Worm (Caenorhabditis elegans): Measurements from ENCODE around the gene daf-2.

The daf-2 gene

ce11 chrIII:3035977-3036376, 4.7 kb downstream of the daf-2 start (continued):
- peak; percentile 85 for TF ChIP-seq lin-39 (tag; optimal IDR thresholded peaks at IDR 0.05)
- no peak for TF ChIP-seq lsy-12 (tag; optimal IDR thresholded peaks at IDR 0.05)
- peak; percentile 68 for TF ChIP-seq nhr-25 (tag; optimal IDR thresholded peaks at IDR 0.05)
- no peak for TF ChIP-seq nhr-23 (tag; optimal IDR thresholded peaks at IDR 0.05)
- no peak for TF ChIP-seq fos-1 (tag; optimal IDR thresholded peaks at IDR 0.05)
- TF ChIP-seq nhr-11 (tag; optimal IDR thresholded peaks at IDR 0.05): no peak

ce11 chrIII:3034458-3034857, 6.2 kb downstream of the daf-2 start:
- no peak for TF ChIP-seq mml-1 (tag; optimal IDR thresholded peaks at IDR 0.05)
- peak; percentile 67 for TF ChIP-seq elt-2 (tag; optimal IDR thresholded peaks at IDR 0.05)
- TF ChIP-seq nfya-1 (tag; optimal IDR thresholded peaks at IDR 0.05; ENCODE audit: insufficient read depth): peak; percentile 11
- peak; percentile 32 for TF ChIP-seq pha-4 (tag; optimal IDR thresholded peaks at IDR 0.05)

DNA sequence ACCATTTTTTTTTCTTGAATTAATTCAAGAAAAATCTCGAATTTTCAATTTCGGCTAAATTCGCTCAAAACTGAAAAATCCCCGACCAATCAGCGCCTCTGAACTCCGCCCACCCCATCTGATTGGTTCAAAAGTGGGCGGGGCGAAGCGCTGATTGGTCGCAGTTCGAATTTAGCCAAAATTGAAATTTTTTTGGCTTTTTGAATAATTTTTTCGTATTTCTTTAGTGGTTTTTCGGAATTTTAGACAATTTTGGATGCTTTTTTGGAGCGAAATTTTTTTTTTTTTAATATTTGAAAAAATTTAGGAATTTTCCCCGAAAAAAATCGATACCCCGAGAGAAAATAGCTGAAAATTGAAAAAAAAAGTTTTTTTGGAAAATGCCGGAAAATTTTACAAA, 6.7 kb downstream of the daf-2 start:
- TF ChIP-seq ztf-4 (tag; optimal IDR thresholded peaks at IDR 0.05): no peak
- TF ChIP-seq egl-27 (tag; optimal IDR thresholded peaks at IDR 0.05): no peak
- TF ChIP-seq lsy-12 (tag; optimal IDR thresholded peaks at IDR 0.05): no peak
- TF ChIP-seq daf-12 (tag; optimal IDR thresholded peaks at IDR 0.05): no peak
- TF ChIP-seq eor-1 (tag; optimal IDR thresholded peaks at IDR 0.05): no peak
- no peak for TF ChIP-seq mdl-1 (tag; optimal IDR thresholded peaks at IDR 0.05)
- no peak for TF ChIP-seq lin-39 (tag; optimal IDR thresholded peaks at IDR 0.05)
- no peak for TF ChIP-seq nfya-1 (tag; optimal IDR thresholded peaks at IDR 0.05; ENCODE audit: insufficient read depth)

DNA sequence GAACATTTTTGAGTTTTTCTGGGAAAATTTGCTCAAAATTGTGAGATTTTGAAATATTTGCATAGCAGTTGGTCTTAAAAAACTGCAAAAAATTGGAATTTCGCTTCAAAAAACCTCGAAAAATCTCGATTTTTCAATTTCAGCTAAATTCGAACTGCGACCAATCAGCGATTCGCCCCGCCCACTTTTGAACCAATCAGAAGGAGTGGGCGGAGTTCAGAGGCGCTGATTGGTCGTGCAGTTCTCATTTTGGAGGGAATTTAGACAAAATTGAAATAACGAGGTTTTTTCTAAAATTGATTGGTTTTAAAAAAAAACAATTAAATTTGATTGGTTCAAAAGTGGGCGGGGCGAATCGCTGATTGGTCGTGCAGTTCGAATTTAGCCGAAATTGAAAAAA, 7.1 kb downstream of the daf-2 start:
- TF ChIP-seq fos-1 (tag; optimal IDR thresholded peaks at IDR 0.05): no peak
- no peak for TF ChIP-seq nhr-43 (tag; optimal IDR thresholded peaks at IDR 0.05; ENCODE audit: poor library complexity, severe bottlenecking)
- TF ChIP-seq nfya-1 (tag; optimal IDR thresholded peaks at IDR 0.05; ENCODE audit: insufficient read depth): peak; percentile 70
- no peak for TF ChIP-seq lin-15B (tag; optimal IDR thresholded peaks at IDR 0.05)
- TF ChIP-seq nhr-23 (tag; optimal IDR thresholded peaks at IDR 0.05): no peak

DNA sequence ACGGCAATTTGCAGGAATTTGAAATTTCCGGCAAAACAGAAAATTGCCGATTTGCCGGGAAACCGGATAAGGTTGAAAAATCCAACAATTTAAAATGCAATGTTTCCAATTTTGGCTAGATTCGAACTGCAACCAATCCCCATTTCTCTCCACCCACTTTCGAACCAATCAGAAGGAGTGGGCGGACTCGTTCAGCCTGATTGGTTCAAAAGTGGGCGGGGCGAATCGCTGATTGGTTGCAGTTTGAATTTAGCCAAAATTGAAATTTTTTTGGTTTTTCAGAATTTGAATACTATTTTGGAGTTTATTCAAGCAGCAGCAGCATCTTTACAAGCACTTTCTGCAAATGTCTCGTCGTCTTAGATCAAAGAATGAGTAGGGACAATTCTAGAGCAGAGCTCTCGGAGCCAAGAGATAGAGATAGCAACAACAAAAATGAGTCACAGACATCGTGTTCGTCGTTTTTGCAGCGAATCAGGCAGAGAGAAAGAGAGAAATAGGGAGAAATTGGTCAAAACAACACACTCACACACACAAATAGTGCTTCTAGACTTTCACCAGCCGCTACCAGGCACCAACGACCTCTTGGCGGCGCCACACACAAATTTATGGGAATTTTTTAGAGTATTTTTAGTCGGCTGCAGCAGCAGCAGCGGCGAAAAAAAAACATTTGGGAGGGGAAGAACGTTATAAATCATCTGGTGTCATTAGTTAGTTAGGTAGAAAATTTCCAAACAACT, 9.5 kb downstream of the daf-2 start:
- TF ChIP-seq lin-39 (tag; optimal IDR thresholded peaks at IDR 0.05): peak; percentile 49
- TF ChIP-seq sea-2 (GFP tag; optimal IDR thresholded peaks at IDR 0.05): no peak
- TF ChIP-seq mdl-1 (tag; optimal IDR thresholded peaks at IDR 0.05): no peak
- peak; percentile 93 for TF ChIP-seq nfya-1 (tag; optimal IDR thresholded peaks at IDR 0.05; ENCODE audit: insufficient read depth)
- peak; percentile 48 for TF ChIP-seq egl-5 (tag; optimal IDR thresholded peaks at IDR 0.05)
- TF ChIP-seq elt-3 (tag; optimal IDR thresholded peaks at IDR 0.05): no peak
- TF ChIP-seq hmg-11 (tag; optimal IDR thresholded peaks at IDR 0.05): peak; percentile 38
- no peak for TF ChIP-seq ceh-28 (tag; optimal IDR thresholded peaks at IDR 0.05)
- no peak for TF ChIP-seq tbx-2 (tag; optimal IDR thresholded peaks at IDR 0.05)
- no peak for TF ChIP-seq mml-1 (tag; optimal IDR thresholded peaks at IDR 0.05)

DNA sequence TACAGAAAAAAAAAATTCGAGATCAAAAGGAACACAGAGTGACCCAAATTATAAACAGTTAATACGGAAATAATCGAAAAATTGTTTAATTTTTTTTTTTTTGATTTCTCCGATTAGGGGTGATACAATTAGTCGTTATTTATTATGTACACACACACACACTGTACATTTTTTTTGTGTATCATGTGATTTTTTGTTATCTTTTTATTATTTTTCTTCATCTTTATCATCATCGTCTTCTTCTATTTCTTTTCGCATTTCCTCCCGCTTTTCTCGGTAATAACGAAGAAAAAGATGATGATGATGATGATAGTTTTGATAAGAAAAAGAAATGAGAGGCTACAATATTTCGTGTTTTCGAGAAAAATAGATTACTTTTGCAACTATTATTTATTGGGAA, 10.8 kb downstream of the daf-2 start:
- TF ChIP-seq egl-27 (tag; optimal IDR thresholded peaks at IDR 0.05) (no peak), ceh-16 (tag; optimal IDR thresholded peaks at IDR 0.05) (no peak), pha-4 (tag; optimal IDR thresholded peaks at IDR 0.05) (peak; percentile 10), elt-2 (tag; optimal IDR thresholded peaks at IDR 0.05) (peak; percentile 15)

DNA sequence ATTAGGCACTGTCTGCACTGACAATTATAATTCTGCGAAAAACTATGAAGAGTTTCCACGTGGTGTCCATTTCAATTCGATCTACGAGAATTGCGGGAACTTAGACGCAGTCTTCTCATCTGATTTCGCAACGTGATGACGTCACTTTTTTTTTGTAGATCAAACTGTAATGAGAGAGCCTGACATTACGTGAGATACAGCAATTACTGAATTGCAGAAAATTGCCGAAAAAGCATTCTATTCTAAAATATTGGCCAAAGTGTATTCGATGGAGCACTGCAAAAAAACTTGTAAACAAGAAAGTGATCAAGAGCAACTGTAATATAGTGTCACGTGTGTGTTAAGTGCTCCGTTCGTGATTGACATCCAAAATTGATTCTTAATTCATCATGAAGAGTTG, 14.0 kb downstream of the daf-2 start:
- TF ChIP-seq pha-4 (tag; optimal IDR thresholded peaks at IDR 0.05): no peak
- TF ChIP-seq nhr-12 (tag; optimal IDR thresholded peaks at IDR 0.05): no peak
- no peak for TF ChIP-seq fkh-10 (GFP tag; optimal IDR thresholded peaks at IDR 0.05)
- no peak for TF ChIP-seq sea-2 (GFP tag; optimal IDR thresholded peaks at IDR 0.05)
- TF ChIP-seq mml-1 (tag; optimal IDR thresholded peaks at IDR 0.05): no peak

Measured in whole organism, L3 larva.